Worm (Caenorhabditis elegans) whole organism, L1 larva: Measurements from ENCODE around the gene F10C2.7.

Experiments
- ceh-82 ChIP-seq, 3 experiments: fragments of 150-350 bp in 1 of 3; sonication (generic microtip) in 2 of 3; optimal IDR thresholded peaks; 2 replicates each; lab custom pipeline; 2014 to 2017; ENCODE audit warnings: missing biosample characterization in 3 of 3, missing genetic modification characterization in 3 of 3
- efl-3 ChIP-seq: fragments of 200-800 bp; sonication (Bioruptor generic); optimal IDR thresholded peaks from 2 replicates; lab custom pipeline; 2018; ENCODE audit warnings: mild to moderate bottlenecking, missing genetic modification characterization, missing compliant biosample characterization
- elt-3 ChIP-seq, 6 experiments: fragments of 150-350 bp in 1 of 6; sonication (generic microtip); optimal IDR thresholded peaks; 2 replicates each; lab custom pipeline; 2017 to 2018; ENCODE audit warnings: missing biosample characterization in 6 of 6, missing genetic modification characterization in 6 of 6, inconsistent platforms in 1 of 6
- mdl-1 ChIP-seq, 2 experiments: fragments of 150-350 bp; optimal IDR thresholded peaks; 2 replicates each; lab custom pipeline; 2014 to 2017; ENCODE audit warnings: missing biosample characterization in 2 of 2, missing genetic modification characterization in 2 of 2, inconsistent platforms in 1 of 2
- nhr-90 ChIP-seq: sonication (generic microtip); optimal IDR thresholded peaks from 2 replicates; lab custom pipeline; 2016; ENCODE audit warnings: mild to moderate bottlenecking, missing genetic modification characterization, missing compliant biosample characterization; ENCODE audit not compliant: poor library complexity
- sox-4 ChIP-seq: sonication (generic microtip); optimal IDR thresholded peaks from 2 replicates; lab custom pipeline; 2016; ENCODE audit warnings: missing genetic modification characterization, missing compliant biosample characterization
- swsn-7 ChIP-seq: sonication (generic microtip); optimal IDR thresholded peaks from 2 replicates; lab custom pipeline; 2016; ENCODE audit warnings: missing genetic modification characterization, missing compliant biosample characterization
- tbx-2 ChIP-seq: sonication (generic microtip); optimal IDR thresholded peaks from 2 replicates; lab custom pipeline; 2016; ENCODE audit warnings: missing genetic modification characterization, missing compliant biosample characterization

- no peak for TF ChIP-seq elt-3 (tag; optimal IDR thresholded peaks at IDR 0.05; lab: Kevin White, UChicago)
- TF ChIP-seq nhr-90 (tag; lab: Kevin White, UChicago) = no peak
- no peak for TF ChIP-seq ceh-82 (tag; optimal IDR thresholded peaks at IDR 0.05; lab: Kevin White, UChicago)
- TF ChIP-seq tbx-2 = no peak
- no peak for TF ChIP-seq swsn-7
- TF ChIP-seq efl-3 (GFP tag; lab: Kevin White, UChicago) = no peak
- no peak for TF ChIP-seq sox-4 (tag; lab: Kevin White, UChicago)
- no peak for TF ChIP-seq mdl-1 (tag; optimal IDR thresholded peaks at IDR 0.05; lab: Kevin White, UChicago)
Observed at ce11 chrV:12086934-12087333, 33.2 kb downstream of the F10C2.7 start, which contains the start of gene gana-1.
